Fruit fly (Drosophila melanogaster) whole organism, embryonic: ENCODE results near the gene CG7179.

Experiments
- Atf-2 ChIP-seq: fragments of 200-800 bp; sonication (Bioruptor generic); optimal IDR thresholded peaks from 2 replicates; lab custom pipeline; 2016; ENCODE audit warnings: missing biosample characterization, missing genetic modification characterization
- Bdp1 ChIP-seq: fragments of 200-800 bp; sonication (Bioruptor generic); optimal IDR thresholded peaks from 3 replicates; lab custom pipeline; 2016; ENCODE audit warnings: missing biosample characterization, missing genetic modification characterization
- BtbVII ChIP-seq: fragments of 200-800 bp; sonication (Bioruptor generic); optimal IDR thresholded peaks from 3 replicates; lab custom pipeline; 2017; ENCODE audit warnings: missing biosample characterization, mild to moderate bottlenecking, missing genetic modification characterization
- Bteb2 ChIP-seq: fragments of 200-800 bp; sonication (Bioruptor generic); optimal IDR thresholded peaks from 2 replicates; lab custom pipeline; 2016; ENCODE audit warnings: missing biosample characterization, missing genetic modification characterization
- CG10366 ChIP-seq: fragments of 200-800 bp; sonication (Bioruptor generic); IDR thresholded peaks from 2 replicates; pipeline ENCODE4 v1.3.6; 2022; ENCODE audit warnings: missing biosample characterization, missing genetic modification characterization
- CG11504 ChIP-seq: fragments of 200-800 bp; sonication (Bioruptor generic); optimal IDR thresholded peaks from 3 replicates; lab custom pipeline; 2019; ENCODE audit warnings: missing biosample characterization, mild to moderate bottlenecking, missing genetic modification characterization, moderate library complexity
- CG11560 ChIP-seq: fragments of 200-800 bp; sonication (Bioruptor generic); IDR thresholded peaks from 3 replicates; pipeline ENCODE4 v1.3.6; 2022; ENCODE audit warnings: missing biosample characterization, missing genetic modification characterization
- CG14441 ChIP-seq: fragments of 200-800 bp; sonication (Bioruptor generic); IDR thresholded peaks from 2 replicates; pipeline ENCODE4 v1.3.6; 2022; ENCODE audit warnings: missing biosample characterization, missing genetic modification characterization
- CG18599 ChIP-seq: fragments of 200-800 bp; sonication (Bioruptor generic); optimal IDR thresholded peaks from 3 replicates; lab custom pipeline; 2017; ENCODE audit warnings: missing biosample characterization, missing genetic modification characterization, mild to moderate bottlenecking, moderate library complexity, missing genetic modification reagents
- CG18764 ChIP-seq: fragments of 200-800 bp; sonication (Bioruptor generic); optimal IDR thresholded peaks from 3 replicates; lab custom pipeline; 2016; ENCODE audit warnings: missing biosample characterization, missing genetic modification characterization
- CG34224 ChIP-seq: fragments of 200-800 bp; sonication (Bioruptor generic); IDR thresholded peaks from 3 replicates; pipeline ENCODE4 v1.3.6; 2022; ENCODE audit warnings: missing biosample characterization, missing genetic modification characterization; ENCODE audit not compliant: partially characterized antibody
- CG34422 ChIP-seq: fragments of 200-800 bp; sonication (Bioruptor generic); IDR thresholded peaks from 3 replicates; pipeline ENCODE4 v1.3.6; 2022; ENCODE audit warnings: missing biosample characterization, missing genetic modification characterization
- CG3995 ChIP-seq: fragments of 200-800 bp; sonication (Bioruptor generic); optimal IDR thresholded peaks from 3 replicates; lab custom pipeline; 2016; ENCODE audit warnings: missing biosample characterization, missing genetic modification characterization
- CG6254 ChIP-seq: fragments of 200-800 bp; sonication (Bioruptor generic); optimal IDR thresholded peaks from 3 replicates; lab custom pipeline; 2017; ENCODE audit warnings: mild to moderate bottlenecking, missing biosample characterization, missing genetic modification reagents, missing genetic modification characterization
- CG6654 ChIP-seq: fragments of 200-800 bp; sonication (Bioruptor generic); optimal IDR thresholded peaks from 2 replicates; lab custom pipeline; 2017; ENCODE audit warnings: missing biosample characterization, mild to moderate bottlenecking, missing genetic modification characterization
- CG7928 ChIP-seq: fragments of 200-800 bp; sonication (Bioruptor generic); optimal IDR thresholded peaks from 2 replicates; lab custom pipeline; 2017; ENCODE audit warnings: missing biosample characterization, mild to moderate bottlenecking, missing genetic modification characterization
- CG8089 ChIP-seq: fragments of 200-800 bp; sonication (Bioruptor generic); optimal IDR thresholded peaks from 3 replicates; lab custom pipeline; 2016; ENCODE audit warnings: missing biosample characterization, missing genetic modification characterization
- Chrac-16 ChIP-seq: fragments of 200-800 bp; sonication (Bioruptor generic); optimal IDR thresholded peaks from 3 replicates; lab custom pipeline; 2016; ENCODE audit warnings: missing biosample characterization, missing genetic modification characterization
- CrebB ChIP-seq: fragments of 200-800 bp; sonication (Bioruptor generic); optimal IDR thresholded peaks from 3 replicates; lab custom pipeline; 2018; ENCODE audit warnings: missing biosample characterization, mild to moderate bottlenecking, missing genetic modification characterization
- Eip74EF ChIP-seq, 2 experiments: fragments of 200-800 bp in 1 of 2; fragments of >200 bp in 1 of 2; sonication (Bioruptor generic) in 1 of 2; optimal IDR thresholded peaks; 2 replicates each; lab custom pipeline; 2017 to 2019; ENCODE audit warnings: missing biosample characterization in 2 of 2, missing genetic modification characterization in 2 of 2, mild to moderate bottlenecking in 1 of 2, moderate library complexity in 1 of 2
- Elba2 ChIP-seq: fragments of 200-800 bp; sonication (Bioruptor generic); optimal IDR thresholded peaks from 3 replicates; lab custom pipeline; 2016; ENCODE audit warnings: missing biosample characterization, missing genetic modification characterization
- Fer3 ChIP-seq: fragments of 200-800 bp; sonication (Bioruptor generic); optimal IDR thresholded peaks from 2 replicates; lab custom pipeline; 2018; ENCODE audit warnings: missing biosample characterization, mild to moderate bottlenecking, missing genetic modification characterization, moderate library complexity
- GATAe ChIP-seq: fragments of 200-800 bp; sonication (Bioruptor generic); conservative IDR thresholded peaks from 2 replicates; pipeline ENCODE4 v1.3.6; 2022; ENCODE audit warnings: missing biosample characterization, missing genetic modification characterization
- HmgD ChIP-seq: fragments of 200-800 bp; sonication (Bioruptor generic); optimal IDR thresholded peaks from 3 replicates; lab custom pipeline; 2016; ENCODE audit warnings: missing biosample characterization, missing genetic modification characterization
- Hr39 ChIP-seq: fragments of >200 bp; optimal IDR thresholded peaks from 2 replicates; lab custom pipeline; 2017
- NFAT ChIP-seq: fragments of 200-800 bp; sonication (Bioruptor generic); IDR thresholded peaks from 2 replicates; pipeline ENCODE4 v1.3.6; 2022; ENCODE audit warnings: missing biosample characterization, missing genetic modification characterization
- Ravus ChIP-seq: fragments of 200-800 bp; sonication (Bioruptor generic); IDR thresholded peaks from 2 replicates; pipeline ENCODE4 v1.3.6; 2022; ENCODE audit warnings: missing biosample characterization, missing genetic modification characterization
- Scr ChIP-seq: fragments of 200-800 bp; sonication (Bioruptor generic); IDR thresholded peaks from 2 replicates; pipeline ENCODE4 v1.3.6; 2022; ENCODE audit warnings: missing biosample characterization, missing genetic modification characterization; ENCODE audit not compliant: partially characterized antibody
- Sox100B ChIP-seq: fragments of 200-800 bp; sonication (Bioruptor generic); optimal IDR thresholded peaks from 3 replicates; lab custom pipeline; 2018; ENCODE audit warnings: missing biosample characterization, mild to moderate bottlenecking, missing genetic modification characterization
- ac ChIP-seq: fragments of 200-800 bp; sonication (Bioruptor generic); optimal IDR thresholded peaks from 3 replicates; lab custom pipeline; 2017; ENCODE audit warnings: missing biosample characterization, mild to moderate bottlenecking, missing genetic modification characterization
- amos ChIP-seq: fragments of 200-800 bp; sonication (Bioruptor generic); IDR thresholded peaks from 2 replicates; pipeline ENCODE4 v1.3.6; 2022; ENCODE audit warnings: missing biosample characterization, missing genetic modification characterization; ENCODE audit not compliant: partially characterized antibody
- ash1 ChIP-seq: fragments of 200-800 bp; sonication (Bioruptor generic); optimal IDR thresholded peaks from 2 replicates; lab custom pipeline; 2018; ENCODE audit warnings: missing biosample characterization, mild to moderate bottlenecking, missing genetic modification characterization
- bab2 ChIP-seq: fragments of 200-800 bp; sonication (Bioruptor generic); optimal IDR thresholded peaks from 2 replicates; lab custom pipeline; 2016; ENCODE audit warnings: missing biosample characterization, missing genetic modification characterization
- ci ChIP-seq: fragments of 200-800 bp; sonication (Bioruptor generic); IDR thresholded peaks from 3 replicates; pipeline ENCODE4 v1.3.6; 2022; ENCODE audit warnings: missing biosample characterization, missing genetic modification characterization
- crp ChIP-seq, 2 experiments: fragments of 200-800 bp; sonication (Bioruptor generic); optimal IDR thresholded peaks; 2 replicates in 1 of 2; 3 replicates in 1 of 2; lab custom pipeline; 2017; ENCODE audit warnings: missing biosample characterization in 2 of 2, missing genetic modification characterization in 2 of 2, mild to moderate bottlenecking in 1 of 2, moderate library complexity in 1 of 2
- ems ChIP-seq: fragments of 200-800 bp; sonication (Bioruptor generic); optimal IDR thresholded peaks from 3 replicates; lab custom pipeline; 2016; ENCODE audit warnings: missing biosample characterization, missing genetic modification characterization
- eve ChIP-seq, 2 experiments: fragments of >200 bp; optimal IDR thresholded peaks; 2 replicates each; lab custom pipeline; 2017; ENCODE audit warnings: missing biosample characterization in 2 of 2, missing genetic modification characterization in 2 of 2
- fd102C ChIP-seq: fragments of 200-800 bp; sonication (Bioruptor generic); optimal IDR thresholded peaks from 2 replicates; lab custom pipeline; 2018; ENCODE audit warnings: missing biosample characterization, mild to moderate bottlenecking, missing genetic modification characterization, moderate library complexity
- gem ChIP-seq: fragments of 200-800 bp; sonication (Bioruptor generic); optimal IDR thresholded peaks from 2 replicates; lab custom pipeline; 2019; ENCODE audit warnings: missing biosample characterization, mild to moderate bottlenecking, missing genetic modification characterization, moderate library complexity
- grn ChIP-seq: fragments of 200-800 bp; sonication (Bioruptor generic); optimal IDR thresholded peaks from 3 replicates; lab custom pipeline; 2017; ENCODE audit warnings: missing biosample characterization, missing genetic modification characterization
- gsb-n ChIP-seq: fragments of 200-800 bp; sonication (Bioruptor generic); optimal IDR thresholded peaks from 3 replicates; lab custom pipeline; 2018; ENCODE audit warnings: missing biosample characterization, mild to moderate bottlenecking, missing genetic modification characterization
- gt ChIP-seq: fragments of 200-800 bp; sonication (Bioruptor generic); IDR thresholded peaks from 2 replicates; pipeline ENCODE4 v1.3.6; 2022; ENCODE audit warnings: missing biosample characterization, missing genetic modification characterization
- hbn ChIP-seq: fragments of 200-800 bp; sonication (Bioruptor generic); IDR thresholded peaks from 2 replicates; pipeline ENCODE4 v1.3.6; 2022; ENCODE audit warnings: missing biosample characterization, missing genetic modification characterization; ENCODE audit not compliant: partially characterized antibody
- salm ChIP-seq: fragments of 200-800 bp; sonication (Bioruptor generic); optimal IDR thresholded peaks from 2 replicates; lab custom pipeline; 2018; ENCODE audit warnings: missing biosample characterization, mild to moderate bottlenecking, missing genetic modification characterization
- scrt ChIP-seq: fragments of 200-800 bp; sonication (Bioruptor generic); optimal IDR thresholded peaks from 2 replicates; lab custom pipeline; 2018; ENCODE audit warnings: missing biosample characterization, mild to moderate bottlenecking, missing genetic modification characterization, moderate library complexity
- sd ChIP-seq: fragments of 200-800 bp; sonication (Bioruptor generic); optimal IDR thresholded peaks from 3 replicates; lab custom pipeline; 2018; ENCODE audit warnings: missing biosample characterization, mild to moderate bottlenecking, missing genetic modification characterization, moderate library complexity
- ssp ChIP-seq: fragments of 200-800 bp; sonication (Bioruptor generic); IDR thresholded peaks from 2 replicates; pipeline ENCODE4 v1.3.6; 2022; ENCODE audit warnings: missing biosample characterization, missing genetic modification characterization
- stc ChIP-seq: fragments of 200-800 bp; sonication (Bioruptor generic); IDR thresholded peaks from 2 replicates; pipeline ENCODE4 v1.3.6; 2022; ENCODE audit warnings: missing biosample characterization, missing genetic modification characterization
- trem ChIP-seq: fragments of 200-800 bp; optimal IDR thresholded peaks from 3 replicates; lab custom pipeline; 2019; ENCODE audit warnings: missing biosample characterization, mild to moderate bottlenecking, missing genetic modification characterization, moderate library complexity
- trh ChIP-seq: fragments of 200-800 bp; sonication (Bioruptor generic); optimal IDR thresholded peaks from 2 replicates; lab custom pipeline; 2016; ENCODE audit warnings: missing biosample characterization, missing genetic modification characterization

CG7179 gene

DNA sequence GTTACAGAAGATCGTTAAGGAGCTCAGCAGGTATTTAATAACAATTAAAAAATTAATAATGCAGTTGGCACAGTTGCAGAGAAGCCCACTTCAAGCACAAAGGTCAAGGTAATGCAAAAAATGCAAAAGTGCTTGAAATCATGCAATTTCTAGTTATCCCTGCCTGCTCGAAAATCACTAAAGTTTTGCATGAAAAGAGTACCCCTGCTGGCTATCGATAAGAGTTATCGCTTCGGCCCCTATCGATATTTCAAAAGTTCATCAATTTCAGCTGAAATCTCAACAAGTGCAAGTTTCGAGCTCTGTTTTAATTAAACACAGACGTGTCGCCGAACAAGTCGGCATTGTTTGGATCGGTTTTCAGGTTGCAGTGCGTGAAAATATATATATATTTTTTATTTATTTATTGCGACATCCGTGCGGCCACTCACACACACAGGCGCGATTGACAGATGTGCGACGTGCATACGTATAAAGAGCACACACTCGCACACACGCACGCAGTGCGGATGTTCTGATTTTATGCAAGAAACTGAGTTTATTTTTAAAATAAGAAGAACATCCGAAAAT is 43.5 kb upstream of the CG7179 start (continued):
- TF ChIP-seq CG14441 (GFP tag; lab: Robert Waterston, UW) (peak; percentile 50; the same call in 1 of the 2 replicates), trem (tag; lab: Kevin White, UChicago) (peak; percentile 44), ash1 (GFP tag; lab: Kevin White, UChicago) (no peak), CG8089 (GFP tag; lab: Kevin White, UChicago) (peak; percentile 36), CG18764 (no peak), CG6654 (GFP tag; lab: Kevin White, UChicago) (no peak), Atf-2 (GFP tag; lab: Kevin White, UChicago) (no peak), CG3995 (GFP tag; lab: Kevin White, UChicago) (peak; percentile 97), crp (GFP tag; optimal IDR thresholded peaks at IDR 0.05; lab: Kevin White, UChicago) (peak in 1 of 2 experiments; percentile 52), CG7928 (GFP tag; lab: Kevin White, UChicago) (no peak), Chrac-16 (GFP tag; lab: Kevin White, UChicago) (peak; percentile 34), CG11504 (tag; lab: Kevin White, UChicago) (no peak), CG18599 (GFP tag; lab: Kevin White, UChicago) (peak; percentile 73), Elba2 (GFP tag; lab: Kevin White, UChicago) (no peak), HmgD (GFP tag; lab: Kevin White, UChicago) (peak; percentile 27), eve (GFP tag; optimal IDR thresholded peaks at IDR 0.05; lab: Kevin White, UChicago) (no peak), Fer3 (tag; lab: Kevin White, UChicago) (peak; percentile 46), trh (GFP tag; lab: Kevin White, UChicago) (no peak), bab2 (peak; percentile 32), CG34224 (GFP tag; lab: Robert Waterston, UW) (peak; percentile 90), ems (peak; percentile 73), Eip74EF (GFP tag; optimal IDR thresholded peaks at IDR 0.05; lab: Kevin White, UChicago) (peak in 1 of 2 experiments; percentile 28), Bdp1 (GFP tag; lab: Kevin White, UChicago) (no peak), CG34422 (GFP tag; lab: Robert Waterston, UW) (peak; percentile 73; the same call in 1 of the 3 replicates), Ravus (GFP tag; lab: Robert Waterston, UW) (no peak), Bteb2 (GFP tag; lab: Kevin White, UChicago) (no peak), amos (GFP tag; lab: Robert Waterston, UW) (peak; percentile 82), ci (GFP tag; lab: Robert Waterston, UW) (peak; percentile 79), GATAe (GFP tag; lab: Robert Waterston, UW) (no peak), ssp (GFP tag; lab: Robert Waterston, UW) (peak; percentile 61), Hr39 (lab: Kevin White, UChicago) (no peak), NFAT (GFP tag; lab: Robert Waterston, UW) (peak; percentile 70), BtbVII (GFP tag; lab: Kevin White, UChicago) (peak; percentile 23), fd102C (GFP tag; lab: Kevin White, UChicago) (no peak), hbn (GFP tag; lab: Robert Waterston, UW) (peak; percentile 87), CrebB (tag; lab: Kevin White, UChicago) (peak; percentile 47), stc (GFP tag; lab: Robert Waterston, UW) (peak; percentile 48; the same call in 1 of the 2 replicates), Scr (peak; percentile 89), gem (tag; lab: Kevin White, UChicago) (peak; percentile 59), CG6254 (no peak), scrt (GFP tag; lab: Kevin White, UChicago) (peak; percentile 79), grn (GFP tag; lab: Kevin White, UChicago) (no peak), sd (no peak), Sox100B (peak; percentile 37), gsb-n (tag; lab: Kevin White, UChicago) (no peak), CG11560 (no peak), salm (tag; lab: Kevin White, UChicago) (no peak), ac (GFP tag; lab: Kevin White, UChicago) (peak; percentile 4), CG10366 (peak; percentile 42), gt (GFP tag; lab: Robert Waterston, UW) (no peak)
